Fruit fly (Drosophila melanogaster) whole organism, embryonic: Measurements from ENCODE around the gene Sgp.

Experiments used
- Adf1 ChIP-seq: fragments of 200-800 bp; sonication (Bioruptor generic); IDR thresholded peaks from 2 replicates; pipeline ENCODE4 v1.3.6; 2022; ENCODE audit warnings: missing biosample characterization, missing genetic modification characterization
- Antp ChIP-seq: fragments of 200-800 bp; sonication (Bioruptor generic); optimal IDR thresholded peaks from 3 replicates; lab custom pipeline; 2016; ENCODE audit warnings: missing biosample characterization, missing genetic modification characterization
- CG14441 ChIP-seq: fragments of 200-800 bp; sonication (Bioruptor generic); IDR thresholded peaks from 2 replicates; pipeline ENCODE4 v1.3.6; 2022; ENCODE audit warnings: missing biosample characterization, missing genetic modification characterization
- CG14667 ChIP-seq: fragments of 200-800 bp; sonication (Bioruptor generic); IDR thresholded peaks from 2 replicates; pipeline ENCODE4 v1.3.6; 2022; ENCODE audit warnings: missing biosample characterization, missing genetic modification characterization
- CG1647 ChIP-seq: fragments of 200-800 bp; sonication (Bioruptor generic); optimal IDR thresholded peaks from 3 replicates; lab custom pipeline; 2016; ENCODE audit warnings: missing biosample characterization, missing genetic modification characterization
- CG17829 ChIP-seq: fragments of 200-800 bp; optimal IDR thresholded peaks from 2 replicates; lab custom pipeline; 2019; ENCODE audit warnings: missing biosample characterization, mild to moderate bottlenecking, missing genetic modification characterization, moderate library complexity
- CG2120 ChIP-seq: fragments of 200-800 bp; sonication (Bioruptor generic); optimal IDR thresholded peaks from 3 replicates; lab custom pipeline; 2016; ENCODE audit warnings: missing biosample characterization, missing genetic modification characterization
- CG2712 ChIP-seq: fragments of 200-800 bp; optimal IDR thresholded peaks from 3 replicates; lab custom pipeline; 2019; ENCODE audit warnings: missing biosample characterization, mild to moderate bottlenecking, missing genetic modification characterization, moderate library complexity
- CG32532 ChIP-seq: fragments of 200-800 bp; sonication (Bioruptor generic); IDR thresholded peaks from 2 replicates; pipeline ENCODE4 v1.3.6; 2022; ENCODE audit warnings: missing biosample characterization, missing genetic modification characterization
- CG32767 ChIP-seq: fragments of 200-800 bp; sonication (Bioruptor generic); IDR thresholded peaks from 2 replicates; pipeline ENCODE4 v1.3.6; 2022; ENCODE audit warnings: missing biosample characterization, missing genetic modification characterization
- CG34224 ChIP-seq: fragments of 200-800 bp; sonication (Bioruptor generic); IDR thresholded peaks from 3 replicates; pipeline ENCODE4 v1.3.6; 2022; ENCODE audit warnings: missing biosample characterization, missing genetic modification characterization; ENCODE audit not compliant: partially characterized antibody
- CG34376 ChIP-seq: fragments of 200-800 bp; sonication (Bioruptor generic); optimal IDR thresholded peaks from 2 replicates; lab custom pipeline; 2018; ENCODE audit warnings: missing biosample characterization, mild to moderate bottlenecking, missing genetic modification characterization
- CG8924 ChIP-seq: fragments of 200-800 bp; optimal IDR thresholded peaks from 3 replicates; lab custom pipeline; 2019; ENCODE audit warnings: missing biosample characterization, mild to moderate bottlenecking, missing genetic modification characterization, moderate library complexity
- CkIIα-i1 ChIP-seq: fragments of 200-800 bp; sonication (Bioruptor generic); IDR thresholded peaks from 2 replicates; pipeline ENCODE4 v1.3.6; 2022; ENCODE audit warnings: missing biosample characterization, missing genetic modification characterization
- D19A ChIP-seq: fragments of 200-800 bp; optimal IDR thresholded peaks from 3 replicates; lab custom pipeline; 2019; ENCODE audit warnings: missing biosample characterization, mild to moderate bottlenecking, missing genetic modification characterization, moderate library complexity
- Dp ChIP-seq: fragments of 200-800 bp; sonication (Bioruptor generic); optimal IDR thresholded peaks from 2 replicates; lab custom pipeline; 2018; ENCODE audit warnings: missing biosample characterization, mild to moderate bottlenecking, missing genetic modification characterization, moderate library complexity
- Ets97D ChIP-seq: fragments of 200-800 bp; sonication (Bioruptor generic); optimal IDR thresholded peaks from 3 replicates; lab custom pipeline; 2016; ENCODE audit warnings: missing biosample characterization, missing genetic modification characterization
- Fer1 ChIP-seq: fragments of 200-800 bp; sonication (Bioruptor generic); optimal IDR thresholded peaks from 2 replicates; lab custom pipeline; 2017; ENCODE audit warnings: missing biosample characterization, mild to moderate bottlenecking, missing genetic modification characterization
- GATAe ChIP-seq: fragments of 200-800 bp; sonication (Bioruptor generic); conservative IDR thresholded peaks from 2 replicates; pipeline ENCODE4 v1.3.6; 2022; ENCODE audit warnings: missing biosample characterization, missing genetic modification characterization
- HLH3B ChIP-seq: fragments of 200-800 bp; sonication (Bioruptor generic); IDR thresholded peaks from 2 replicates; pipeline ENCODE4 v1.3.6; 2022; ENCODE audit warnings: missing biosample characterization, missing genetic modification characterization
- HmgD ChIP-seq: fragments of 200-800 bp; sonication (Bioruptor generic); optimal IDR thresholded peaks from 3 replicates; lab custom pipeline; 2016; ENCODE audit warnings: missing biosample characterization, missing genetic modification characterization
- Hr39 ChIP-seq: fragments of >200 bp; optimal IDR thresholded peaks from 2 replicates; lab custom pipeline; 2017
- Hr78 ChIP-seq, 2 experiments: fragments of 200-800 bp in 1 of 2; fragments of >200 bp in 1 of 2; sonication (Bioruptor generic) in 1 of 2; optimal IDR thresholded peaks; 2 replicates each; lab custom pipeline; 2017 to 2019; ENCODE audit warnings: missing biosample characterization in 2 of 2, missing genetic modification characterization in 2 of 2, mild to moderate bottlenecking in 1 of 2, moderate library complexity in 1 of 2
- MESR4 ChIP-seq: fragments of 200-800 bp; sonication (Bioruptor generic); optimal IDR thresholded peaks from 2 replicates; lab custom pipeline; 2018; ENCODE audit warnings: missing biosample characterization, mild to moderate bottlenecking, missing genetic modification characterization, moderate library complexity
- Meics ChIP-seq: fragments of 200-800 bp; sonication (Bioruptor generic); optimal IDR thresholded peaks from 2 replicates; lab custom pipeline; 2017; ENCODE audit warnings: missing biosample characterization, mild to moderate bottlenecking, missing genetic modification characterization
- Myb ChIP-seq: fragments of 200-800 bp; sonication (Bioruptor generic); optimal IDR thresholded peaks from 2 replicates; lab custom pipeline; 2016; ENCODE audit warnings: missing biosample characterization, missing genetic modification characterization
- Nf-YB ChIP-seq: fragments of 200-800 bp; sonication (Bioruptor generic); optimal IDR thresholded peaks from 3 replicates; lab custom pipeline; 2019; ENCODE audit warnings: missing biosample characterization, mild to moderate bottlenecking, missing genetic modification characterization, moderate library complexity
- Opbp ChIP-seq: fragments of 200-800 bp; sonication (Bioruptor generic); IDR thresholded peaks from 3 replicates; pipeline ENCODE4 v1.3.6; 2022; ENCODE audit warnings: missing biosample characterization, missing genetic modification characterization; ENCODE audit not compliant: partially characterized antibody
- Pdp1 ChIP-seq, 2 experiments: fragments of 200-800 bp; sonication (Bioruptor generic); optimal IDR thresholded peaks; 3 replicates each; lab custom pipeline; 2016; ENCODE audit warnings: missing biosample characterization in 2 of 2, missing genetic modification characterization in 2 of 2, mild to moderate bottlenecking in 1 of 2, moderate library complexity in 1 of 2
- btn ChIP-seq: fragments of 200-800 bp; sonication (Bioruptor generic); optimal IDR thresholded peaks from 2 replicates; lab custom pipeline; 2016; ENCODE audit warnings: missing biosample characterization, missing genetic modification characterization
- fd64A ChIP-seq: fragments of 200-800 bp; sonication (Bioruptor generic); optimal IDR thresholded peaks from 3 replicates; lab custom pipeline; 2018; ENCODE audit warnings: missing biosample characterization, mild to moderate bottlenecking, missing genetic modification characterization
- fu2 ChIP-seq: fragments of 200-800 bp; sonication (Bioruptor generic); optimal IDR thresholded peaks from 2 replicates; lab custom pipeline; 2016; ENCODE audit warnings: missing biosample characterization, missing genetic modification characterization
- grau ChIP-seq: fragments of 200-800 bp; optimal IDR thresholded peaks from 3 replicates; lab custom pipeline; 2019; ENCODE audit warnings: missing biosample characterization, mild to moderate bottlenecking, missing genetic modification characterization, moderate library complexity
- gro ChIP-seq: fragments of 200-800 bp; sonication (Bioruptor generic); optimal IDR thresholded peaks from 2 replicates; lab custom pipeline; 2016; ENCODE audit warnings: missing biosample characterization, missing genetic modification characterization
- gsb-n ChIP-seq: fragments of 200-800 bp; sonication (Bioruptor generic); optimal IDR thresholded peaks from 3 replicates; lab custom pipeline; 2018; ENCODE audit warnings: missing biosample characterization, mild to moderate bottlenecking, missing genetic modification characterization
- hbn ChIP-seq: fragments of 200-800 bp; sonication (Bioruptor generic); IDR thresholded peaks from 2 replicates; pipeline ENCODE4 v1.3.6; 2022; ENCODE audit warnings: missing biosample characterization, missing genetic modification characterization; ENCODE audit not compliant: partially characterized antibody
- hkb ChIP-seq, 2 experiments: fragments of 200-800 bp in 1 of 2; fragments of >200 bp in 1 of 2; sonication (Bioruptor generic) in 1 of 2; IDR thresholded peaks in 1 of 2; optimal IDR thresholded peaks in 1 of 2; 2 replicates each; pipeline versions ENCODE4 v1.3.6 to Lab custom; 2017 to 2022; ENCODE audit warnings: missing biosample characterization in 1 of 2, missing genetic modification characterization in 1 of 2
- kah ChIP-seq: fragments of 200-800 bp; sonication (Bioruptor generic); optimal IDR thresholded peaks from 2 replicates; lab custom pipeline; 2018; ENCODE audit warnings: missing biosample characterization, mild to moderate bottlenecking, missing genetic modification characterization
- nerfin-2 ChIP-seq: fragments of 200-800 bp; sonication (Bioruptor generic); IDR thresholded peaks from 2 replicates; pipeline ENCODE4 v1.3.6; 2022; ENCODE audit warnings: missing biosample characterization, missing genetic modification characterization; ENCODE audit not compliant: partially characterized antibody
- oc ChIP-seq: fragments of 200-800 bp; sonication (Bioruptor generic); optimal IDR thresholded peaks from 2 replicates; lab custom pipeline; 2018; ENCODE audit warnings: missing biosample characterization, mild to moderate bottlenecking, missing genetic modification characterization, moderate library complexity
- p53 ChIP-seq: fragments of 200-800 bp; sonication (Bioruptor generic); optimal IDR thresholded peaks from 2 replicates; lab custom pipeline; 2016; ENCODE audit warnings: missing biosample characterization, missing genetic modification characterization
- pnt ChIP-seq: fragments of 200-800 bp; sonication (Bioruptor generic); optimal IDR thresholded peaks from 3 replicates; lab custom pipeline; 2016; ENCODE audit warnings: missing biosample characterization, missing genetic modification characterization
- prd ChIP-seq, 3 experiments: fragments of >200 bp in 2 of 3; fragments of 200-800 bp in 1 of 3; sonication (Bioruptor generic) in 1 of 3; optimal IDR thresholded peaks in 2 of 3; IDR thresholded peaks in 1 of 3; 2 replicates in 2 of 3; 3 replicates in 1 of 3; pipeline versions ENCODE4 v1.3.6 to Lab custom; 2017 to 2022; ENCODE audit warnings: missing biosample characterization in 1 of 3, missing genetic modification characterization in 1 of 3
- row ChIP-seq: fragments of 200-800 bp; sonication (Bioruptor generic); IDR thresholded peaks from 3 replicates; pipeline ENCODE4 v1.3.6; 2022; ENCODE audit warnings: missing biosample characterization, missing genetic modification characterization
- sens ChIP-seq: fragments of 200-800 bp; sonication (Bioruptor generic); peaks from one replicate; lab custom pipeline; 2016; ENCODE audit warnings: missing biosample characterization, missing genetic modification characterization
- sna ChIP-seq: fragments of 200-800 bp; sonication (Bioruptor generic); IDR thresholded peaks from 2 replicates; pipeline ENCODE4 v1.3.6; 2022; ENCODE audit warnings: missing biosample characterization, missing genetic modification characterization; ENCODE audit not compliant: partially characterized antibody
- so ChIP-seq: fragments of 200-800 bp; sonication (Bioruptor generic); IDR thresholded peaks from 3 replicates; pipeline ENCODE4 v1.3.6; 2022; ENCODE audit warnings: missing biosample characterization, missing genetic modification characterization
- trem ChIP-seq: fragments of 200-800 bp; optimal IDR thresholded peaks from 3 replicates; lab custom pipeline; 2019; ENCODE audit warnings: missing biosample characterization, mild to moderate bottlenecking, missing genetic modification characterization, moderate library complexity

The Sgp gene

dm6 chr2L:8521724-8522309 is 2.3 kb downstream of the Sgp start, which contains the start of gene Acer (continued):
- no peak for TF ChIP-seq CkIIα-i1 (GFP tag; lab: Robert Waterston, UW)
- TF ChIP-seq CG1647 (GFP tag; lab: Kevin White, UChicago) = no peak
- TF ChIP-seq Hr78 (GFP tag; optimal IDR thresholded peaks at IDR 0.05; lab: Kevin White, UChicago) = peak in 1 of 2 experiments; percentile 87
- TF ChIP-seq row (GFP tag; lab: Robert Waterston, UW) = peak; percentile 34; the same call in 1 of the 3 replicates
- TF ChIP-seq CG14667 (GFP tag; lab: Robert Waterston, UW) = no peak
- TF ChIP-seq hbn (GFP tag; lab: Robert Waterston, UW) = no peak; the same call in 1 of the 2 replicates
- peak; percentile 0 for TF ChIP-seq CG17829 (tag; lab: Kevin White, UChicago)
- TF ChIP-seq trem (tag; lab: Kevin White, UChicago) = peak; percentile 57
- TF ChIP-seq CG32532 (GFP tag; lab: Robert Waterston, UW) = 0 out of 2 replicates have a peak, but pooled peaks have one; percentile 21
- TF ChIP-seq prd (optimal IDR thresholded peaks at IDR 0.05; lab: Kevin White, UChicago) = no peak
- TF ChIP-seq prd (GFP tag; IDR thresholded peaks at IDR 0.05; lab: Robert Waterston, UW) = no peak
- TF ChIP-seq hkb (optimal IDR thresholded peaks at IDR 0.05; lab: Kevin White, UChicago) = no peak
- 0 out of 2 replicates have a peak, but pooled peaks have one; percentile 13 for TF ChIP-seq hkb (GFP tag; IDR thresholded peaks at IDR 0.05; lab: Robert Waterston, UW)
- no peak for TF ChIP-seq so (GFP tag; lab: Robert Waterston, UW)
- no peak for TF ChIP-seq fu2 (GFP tag; lab: Kevin White, UChicago)
- TF ChIP-seq kah (GFP tag; lab: Kevin White, UChicago) = peak; percentile 15
- peak; percentile 64 for TF ChIP-seq CG34376 (GFP tag; lab: Kevin White, UChicago)
- TF ChIP-seq btn (GFP tag; lab: Kevin White, UChicago) = no peak
- TF ChIP-seq Antp (GFP tag; lab: Kevin White, UChicago) = no peak
- TF ChIP-seq p53 (GFP tag; lab: Kevin White, UChicago) = peak; percentile 24
- no peak for TF ChIP-seq nerfin-2
- no peak for TF ChIP-seq gsb-n (tag; lab: Kevin White, UChicago)
- no peak for TF ChIP-seq fd64A (GFP tag; lab: Kevin White, UChicago)
- peak; percentile 8 for TF ChIP-seq Fer1
- peak; percentile 14 for TF ChIP-seq CG8924
- TF ChIP-seq Myb = peak; percentile 37
- TF ChIP-seq CG2120 = no peak
- TF ChIP-seq Ets97D (GFP tag; lab: Kevin White, UChicago) = peak; percentile 6
- no peak for TF ChIP-seq GATAe (GFP tag; lab: Robert Waterston, UW)
- TF ChIP-seq sens (GFP tag; lab: Kevin White, UChicago) = peak; percentile 80
- peak; percentile 40 for TF ChIP-seq D19A (tag; lab: Kevin White, UChicago)
- peak; percentile 29 for TF ChIP-seq MESR4 (GFP tag; lab: Kevin White, UChicago)
- peak; percentile 42; the same call in 2 of the 3 replicates for TF ChIP-seq Opbp (GFP tag; lab: Robert Waterston, UW)
- peak; percentile 25; the same call in 1 of the 3 replicates for TF ChIP-seq CG34224
- no peak for TF ChIP-seq Meics (GFP tag; lab: Kevin White, UChicago)
- TF ChIP-seq gro = peak; percentile 24
- TF ChIP-seq CG32767 (GFP tag; lab: Robert Waterston, UW) = no peak
- peak; percentile 28 for TF ChIP-seq oc (tag; lab: Kevin White, UChicago)
- peak; percentile 27; the same call in 1 of the 2 replicates for TF ChIP-seq HLH3B (GFP tag; lab: Robert Waterston, UW)
- peak; percentile 5 for TF ChIP-seq Nf-YB (GFP tag; lab: Kevin White, UChicago)
- TF ChIP-seq pnt (GFP tag; lab: Kevin White, UChicago) = no peak
- TF ChIP-seq sna (GFP tag; lab: Robert Waterston, UW) = 0 out of 2 replicates have a peak, but pooled peaks have one; percentile 19
- no peak for TF ChIP-seq HmgD (GFP tag; lab: Kevin White, UChicago)
- TF ChIP-seq Dp (GFP tag; lab: Kevin White, UChicago) = peak; percentile 6
- no peak for TF ChIP-seq grau (tag; lab: Kevin White, UChicago)
- TF ChIP-seq Pdp1 (GFP tag; optimal IDR thresholded peaks at IDR 0.05; lab: Kevin White, UChicago) = peak in 1 of 2 experiments; percentile 22
- TF ChIP-seq CG2712 (tag; lab: Kevin White, UChicago) = peak; percentile 30
- TF ChIP-seq CG14441 (GFP tag; lab: Robert Waterston, UW) = 0 out of 2 replicates have a peak, but pooled peaks have one; percentile 12
- peak; percentile 44; the same call in 1 of the 2 replicates for TF ChIP-seq Adf1 (GFP tag; lab: Robert Waterston, UW)
- no peak for TF ChIP-seq Hr39
